Fruit fly (Drosophila melanogaster) whole organism, embryonic: ENCODE data around the gene CG15423.

Source experiments
- ATbp ChIP-seq: fragments of 200-800 bp; sonication (Bioruptor generic); optimal IDR thresholded peaks from 2 replicates; lab custom pipeline; 2017; ENCODE audit warnings: missing biosample characterization, mild to moderate bottlenecking, missing genetic modification characterization, missing genetic modification reagents
- Awh ChIP-seq: fragments of 200-800 bp; sonication (Bioruptor generic); IDR thresholded peaks from 2 replicates; pipeline ENCODE4, ENCODE4 v1.3.6; 2022; ENCODE audit warnings: missing biosample characterization, missing genetic modification characterization
- CG10209 ChIP-seq: fragments of 200-800 bp; sonication (Bioruptor generic); optimal IDR thresholded peaks from 3 replicates; lab custom pipeline; 2017; ENCODE audit warnings: missing biosample characterization, mild to moderate bottlenecking, missing genetic modification characterization, missing genetic modification reagents
- CG10979 ChIP-seq: fragments of 200-800 bp; sonication (Bioruptor generic); optimal IDR thresholded peaks from 2 replicates; lab custom pipeline; 2018; ENCODE audit warnings: missing biosample characterization, mild to moderate bottlenecking, missing genetic modification characterization, moderate library complexity
- CG11504 ChIP-seq: fragments of 200-800 bp; sonication (Bioruptor generic); optimal IDR thresholded peaks from 3 replicates; lab custom pipeline; 2019; ENCODE audit warnings: missing biosample characterization, mild to moderate bottlenecking, missing genetic modification characterization, moderate library complexity
- CG12104 ChIP-seq: fragments of 200-800 bp; sonication (Bioruptor generic); optimal IDR thresholded peaks from 3 replicates; lab custom pipeline; 2016; ENCODE audit warnings: missing biosample characterization, missing genetic modification characterization
- CG14710 ChIP-seq: fragments of 200-800 bp; sonication (Bioruptor generic); optimal IDR thresholded peaks from 3 replicates; lab custom pipeline; 2019; ENCODE audit warnings: missing biosample characterization, mild to moderate bottlenecking, missing genetic modification characterization, moderate library complexity
- CG1603 ChIP-seq: fragments of 200-800 bp; sonication (Bioruptor generic); optimal IDR thresholded peaks from 2 replicates; lab custom pipeline; 2019; ENCODE audit warnings: missing biosample characterization, mild to moderate bottlenecking, missing genetic modification characterization, moderate library complexity
- CG17361 ChIP-seq: fragments of 200-800 bp; sonication (Bioruptor generic); IDR thresholded peaks from 3 replicates; pipeline ENCODE4 v1.3.6; 2022; ENCODE audit warnings: missing biosample characterization, missing genetic modification characterization
- CG2116 ChIP-seq: fragments of 200-800 bp; sonication (Bioruptor generic); optimal IDR thresholded peaks from 3 replicates; lab custom pipeline; 2018; ENCODE audit warnings: missing biosample characterization, mild to moderate bottlenecking, missing genetic modification characterization
- CG2889 ChIP-seq: fragments of 200-800 bp; sonication (Bioruptor generic); IDR thresholded peaks from 3 replicates; pipeline ENCODE4 v1.3.6; 2022; ENCODE audit warnings: missing biosample characterization, missing genetic modification characterization
- CG30403 ChIP-seq: fragments of 200-800 bp; sonication (Bioruptor generic); optimal IDR thresholded peaks from 3 replicates; lab custom pipeline; 2016; ENCODE audit warnings: missing biosample characterization, missing genetic modification characterization
- CG4328 ChIP-seq: fragments of 200-800 bp; sonication (Bioruptor generic); optimal IDR thresholded peaks from 3 replicates; lab custom pipeline; 2017; ENCODE audit warnings: missing biosample characterization, missing genetic modification reagents, missing genetic modification characterization
- D19A ChIP-seq: fragments of 200-800 bp; optimal IDR thresholded peaks from 3 replicates; lab custom pipeline; 2019; ENCODE audit warnings: missing biosample characterization, mild to moderate bottlenecking, missing genetic modification characterization, moderate library complexity
- Hr3 ChIP-seq: fragments of 200-800 bp; sonication (Bioruptor generic); optimal IDR thresholded peaks from 3 replicates; lab custom pipeline; 2016; ENCODE audit warnings: missing biosample characterization, missing genetic modification characterization
- Hsf ChIP-seq: fragments of 200-800 bp; sonication (Bioruptor generic); optimal IDR thresholded peaks from 3 replicates; lab custom pipeline; 2016; ENCODE audit warnings: missing biosample characterization, missing genetic modification characterization
- Lpt ChIP-seq: fragments of >200 bp; optimal IDR thresholded peaks from 2 replicates; lab custom pipeline; 2018; ENCODE audit warnings: missing biosample characterization, missing genetic modification characterization
- Max ChIP-seq: fragments of 200-800 bp; sonication (Bioruptor generic); optimal IDR thresholded peaks from 2 replicates; lab custom pipeline; 2016; ENCODE audit warnings: missing biosample characterization, mild to moderate bottlenecking, missing genetic modification characterization
- Mes4 ChIP-seq: fragments of 200-800 bp; sonication (Bioruptor generic); optimal IDR thresholded peaks from 2 replicates; lab custom pipeline; 2016; ENCODE audit warnings: missing biosample characterization, missing genetic modification characterization
- Myb ChIP-seq: fragments of 200-800 bp; sonication (Bioruptor generic); optimal IDR thresholded peaks from 2 replicates; lab custom pipeline; 2016; ENCODE audit warnings: missing biosample characterization, missing genetic modification characterization
- NC2α ChIP-seq: fragments of 200-800 bp; sonication (Bioruptor generic); optimal IDR thresholded peaks from 2 replicates; lab custom pipeline; 2016; ENCODE audit warnings: missing biosample characterization, missing genetic modification characterization
- Sox102F ChIP-seq: fragments of 200-800 bp; sonication (Bioruptor generic); optimal IDR thresholded peaks from 2 replicates; lab custom pipeline; 2018; ENCODE audit warnings: missing biosample characterization, mild to moderate bottlenecking, missing genetic modification characterization, moderate library complexity
- Taf1 ChIP-seq: fragments of 200-800 bp; sonication (Bioruptor generic); IDR thresholded peaks from 2 replicates; pipeline ENCODE4 v1.3.6; 2022; ENCODE audit warnings: missing biosample characterization, missing genetic modification characterization
- Trl ChIP-seq, 3 experiments: fragments of >200 bp in 2 of 3; fragments of 200-800 bp in 1 of 3; sonication (Bioruptor generic) in 1 of 3; optimal IDR thresholded peaks; 2 replicates in 1 of 3; 3 replicates in 2 of 3; lab custom pipeline; 2016 to 2017; ENCODE audit warnings: missing biosample characterization in 1 of 3, missing genetic modification characterization in 1 of 3
- ara ChIP-seq: fragments of 200-800 bp; sonication (Bioruptor generic); IDR thresholded peaks from 2 replicates; pipeline ENCODE4 v1.3.6; 2022; ENCODE audit warnings: missing biosample characterization, missing genetic modification characterization
- bbx ChIP-seq: fragments of 200-800 bp; sonication (Bioruptor generic); IDR thresholded peaks from 2 replicates; pipeline ENCODE4 v1.3.6; 2022; ENCODE audit warnings: missing biosample characterization, missing genetic modification characterization; ENCODE audit not compliant: partially characterized antibody
- bsh ChIP-seq, 2 experiments: fragments of 200-800 bp; sonication (Bioruptor generic); optimal IDR thresholded peaks; 2 replicates each; lab custom pipeline; 2017 to 2018; ENCODE audit warnings: mild to moderate bottlenecking in 2 of 2, missing biosample characterization in 2 of 2, missing genetic modification characterization in 2 of 2, moderate library complexity in 1 of 2
- caup ChIP-seq: fragments of 200-800 bp; sonication (Bioruptor generic); optimal IDR thresholded peaks from 3 replicates; lab custom pipeline; 2017; ENCODE audit warnings: missing biosample characterization, mild to moderate bottlenecking, missing genetic modification characterization, moderate library complexity; ENCODE audit not compliant: severe bottlenecking
- ci ChIP-seq: fragments of 200-800 bp; sonication (Bioruptor generic); IDR thresholded peaks from 3 replicates; pipeline ENCODE4 v1.3.6; 2022; ENCODE audit warnings: missing biosample characterization, missing genetic modification characterization
- crc ChIP-seq: fragments of 200-800 bp; sonication (Bioruptor generic); optimal IDR thresholded peaks from 2 replicates; lab custom pipeline; 2016; ENCODE audit warnings: missing biosample characterization, missing genetic modification characterization
- dmrt99B ChIP-seq: fragments of 200-800 bp; sonication (Bioruptor generic); optimal IDR thresholded peaks from 2 replicates; lab custom pipeline; 2018; ENCODE audit warnings: missing biosample characterization, mild to moderate bottlenecking, missing genetic modification characterization, moderate library complexity
- ems ChIP-seq: fragments of 200-800 bp; sonication (Bioruptor generic); optimal IDR thresholded peaks from 3 replicates; lab custom pipeline; 2016; ENCODE audit warnings: missing biosample characterization, missing genetic modification characterization
- exex ChIP-seq: fragments of 200-800 bp; sonication (Bioruptor generic); optimal IDR thresholded peaks from 4 replicates; lab custom pipeline; 2018; ENCODE audit warnings: missing biosample characterization, mild to moderate bottlenecking, missing genetic modification characterization, moderate library complexity
- gem ChIP-seq: fragments of 200-800 bp; sonication (Bioruptor generic); optimal IDR thresholded peaks from 2 replicates; lab custom pipeline; 2019; ENCODE audit warnings: missing biosample characterization, mild to moderate bottlenecking, missing genetic modification characterization, moderate library complexity
- grau ChIP-seq: fragments of 200-800 bp; optimal IDR thresholded peaks from 3 replicates; lab custom pipeline; 2019; ENCODE audit warnings: missing biosample characterization, mild to moderate bottlenecking, missing genetic modification characterization, moderate library complexity
- grn ChIP-seq: fragments of 200-800 bp; sonication (Bioruptor generic); optimal IDR thresholded peaks from 3 replicates; lab custom pipeline; 2017; ENCODE audit warnings: missing biosample characterization, missing genetic modification characterization
- gt ChIP-seq: fragments of 200-800 bp; sonication (Bioruptor generic); IDR thresholded peaks from 2 replicates; pipeline ENCODE4 v1.3.6; 2022; ENCODE audit warnings: missing biosample characterization, missing genetic modification characterization
- hkb ChIP-seq, 2 experiments: fragments of 200-800 bp in 1 of 2; fragments of >200 bp in 1 of 2; sonication (Bioruptor generic) in 1 of 2; IDR thresholded peaks in 1 of 2; optimal IDR thresholded peaks in 1 of 2; 2 replicates each; pipeline versions ENCODE4 v1.3.6 to Lab custom; 2017 to 2022; ENCODE audit warnings: missing biosample characterization in 1 of 2, missing genetic modification characterization in 1 of 2
- kni ChIP-seq: fragments of 200-800 bp; sonication (Bioruptor generic); optimal IDR thresholded peaks from 3 replicates; lab custom pipeline; 2017; ENCODE audit warnings: mild to moderate bottlenecking, missing biosample characterization, missing genetic modification reagents, missing genetic modification characterization
- lola ChIP-seq, 3 experiments: fragments of >200 bp in 2 of 3; fragments of 200-800 bp in 1 of 3; sonication (Bioruptor generic) in 1 of 3; optimal IDR thresholded peaks; 2 replicates each; lab custom pipeline; 2017 to 2019; ENCODE audit warnings: missing biosample characterization in 3 of 3, missing genetic modification characterization in 3 of 3, mild to moderate bottlenecking in 1 of 3, moderate library complexity in 1 of 3
- nau ChIP-seq: fragments of 200-800 bp; sonication (Bioruptor generic); optimal IDR thresholded peaks from 3 replicates; lab custom pipeline; 2017; ENCODE audit warnings: missing biosample characterization, mild to moderate bottlenecking, missing genetic modification characterization, missing genetic modification reagents
- nerfin-2 ChIP-seq: fragments of 200-800 bp; sonication (Bioruptor generic); IDR thresholded peaks from 2 replicates; pipeline ENCODE4 v1.3.6; 2022; ENCODE audit warnings: missing biosample characterization, missing genetic modification characterization; ENCODE audit not compliant: partially characterized antibody
- odd ChIP-seq: fragments of 200-800 bp; sonication (Bioruptor generic); optimal IDR thresholded peaks from 2 replicates; lab custom pipeline; 2017; ENCODE audit warnings: missing biosample characterization, mild to moderate bottlenecking, missing genetic modification characterization
- pum ChIP-seq: fragments of 200-800 bp; sonication (Bioruptor generic); optimal IDR thresholded peaks from 2 replicates; lab custom pipeline; 2016; ENCODE audit warnings: missing biosample characterization, missing genetic modification characterization
- row ChIP-seq: fragments of 200-800 bp; sonication (Bioruptor generic); IDR thresholded peaks from 3 replicates; pipeline ENCODE4 v1.3.6; 2022; ENCODE audit warnings: missing biosample characterization, missing genetic modification characterization
- shn ChIP-seq: fragments of 200-800 bp; sonication (Bioruptor generic); optimal IDR thresholded peaks from 3 replicates; lab custom pipeline; 2016; ENCODE audit warnings: missing biosample characterization, missing genetic modification characterization
- unc-4 ChIP-seq: fragments of 200-800 bp; sonication (Bioruptor generic); IDR thresholded peaks from 2 replicates; pipeline ENCODE4 v1.3.6; 2022; ENCODE audit warnings: missing biosample characterization, missing genetic modification characterization; ENCODE audit not compliant: partially characterized antibody
- wor ChIP-seq: fragments of 200-800 bp; sonication (Bioruptor generic); IDR thresholded peaks from 2 replicates; pipeline ENCODE4 v1.3.6; 2022; ENCODE audit warnings: missing biosample characterization, missing genetic modification characterization
- z ChIP-seq: fragments of 200-800 bp; sonication (Bioruptor generic); IDR thresholded peaks from 3 replicates; pipeline ENCODE4 v1.3.6; 2022; ENCODE audit warnings: missing biosample characterization, missing genetic modification characterization

Gene CG15423

dm6 chr2L:4043052-4043451 is 37.2 kb downstream of the CG15423 start:
- TF ChIP-seq CG2116 (GFP tag; lab: Kevin White, UChicago) = no peak
- TF ChIP-seq D19A (tag; lab: Kevin White, UChicago) = no peak
- peak; percentile 14 for TF ChIP-seq CG30403 (GFP tag; lab: Kevin White, UChicago)
- TF ChIP-seq pum = no peak
- TF ChIP-seq nau = no peak
- no peak for TF ChIP-seq CG2889 (GFP tag; lab: Robert Waterston, UW)
- TF ChIP-seq bbx (GFP tag; lab: Robert Waterston, UW) = no peak
- peak; percentile 1 for TF ChIP-seq Hsf (GFP tag; lab: Kevin White, UChicago)
- no peak for TF ChIP-seq ATbp
- TF ChIP-seq kni (GFP tag; lab: Kevin White, UChicago) = no peak
- TF ChIP-seq shn (GFP tag; lab: Kevin White, UChicago) = no peak
- no peak for TF ChIP-seq crc (GFP tag; lab: Kevin White, UChicago)
- peak; percentile 15 for TF ChIP-seq CG14710 (tag; lab: Kevin White, UChicago)
- no peak for TF ChIP-seq wor
- peak in 1 of 2 experiments; percentile 53 for TF ChIP-seq bsh (GFP tag; optimal IDR thresholded peaks at IDR 0.05; lab: Kevin White, UChicago)
- TF ChIP-seq unc-4 (GFP tag; lab: Robert Waterston, UW) = no peak
- no peak for TF ChIP-seq caup
- TF ChIP-seq exex (tag; lab: Kevin White, UChicago) = no peak
- 0 out of 2 replicates have a peak, but pooled peaks have one; percentile 7 for TF ChIP-seq ara
- TF ChIP-seq odd (GFP tag; lab: Kevin White, UChicago) = no peak
- peak; percentile 4 for TF ChIP-seq CG1603 (tag; lab: Kevin White, UChicago)
- TF ChIP-seq z (GFP tag; lab: Robert Waterston, UW) = no peak
- TF ChIP-seq Awh (GFP tag; lab: Robert Waterston, UW) = 0 out of 2 replicates have a peak, but pooled peaks have one; percentile 18
- TF ChIP-seq gt (GFP tag; lab: Robert Waterston, UW) = no peak
- TF ChIP-seq Lpt (GFP tag; lab: Kevin White, UChicago) = no peak
- no peak for TF ChIP-seq Max (GFP tag; lab: Kevin White, UChicago)
- no peak for TF ChIP-seq Mes4 (GFP tag; lab: Kevin White, UChicago)
- no peak for TF ChIP-seq ci (GFP tag; lab: Robert Waterston, UW)
- no peak for TF ChIP-seq Trl (optimal IDR thresholded peaks at IDR 0.05; lab: Kevin White, UChicago)
- no peak for TF ChIP-seq Trl (GFP tag; optimal IDR thresholded peaks at IDR 0.05; lab: Kevin White, UChicago)
- peak; percentile 54 for TF ChIP-seq grau (tag; lab: Kevin White, UChicago)
- no peak for TF ChIP-seq hkb (optimal IDR thresholded peaks at IDR 0.05; lab: Kevin White, UChicago)
- TF ChIP-seq hkb (GFP tag; IDR thresholded peaks at IDR 0.05; lab: Robert Waterston, UW) = no peak
- TF ChIP-seq CG10979 (tag; lab: Kevin White, UChicago) = peak; percentile 34
- TF ChIP-seq Sox102F (GFP tag; lab: Kevin White, UChicago) = peak; percentile 11
- TF ChIP-seq Myb = no peak
- TF ChIP-seq gem (tag; lab: Kevin White, UChicago) = peak; percentile 48
- TF ChIP-seq row (GFP tag; lab: Robert Waterston, UW) = peak; percentile 27; the same call in 1 of the 3 replicates
- TF ChIP-seq Taf1 (GFP tag; lab: Robert Waterston, UW) = no peak
- TF ChIP-seq dmrt99B = peak; percentile 30
- no peak for TF ChIP-seq CG12104
- TF ChIP-seq CG10209 = no peak
- TF ChIP-seq CG17361 (GFP tag; lab: Robert Waterston, UW) = 0 out of 3 replicates have a peak, but pooled peaks have one; percentile 27
- TF ChIP-seq CG4328 = no peak
- TF ChIP-seq nerfin-2 (GFP tag; lab: Robert Waterston, UW) = no peak
- TF ChIP-seq NC2α (GFP tag; lab: Kevin White, UChicago) = no peak
- peak; percentile 4 for TF ChIP-seq Hr3
- TF ChIP-seq grn (GFP tag; lab: Kevin White, UChicago) = no peak
- peak; percentile 20 for TF ChIP-seq ems (GFP tag; lab: Kevin White, UChicago)
- peak in 1 of 3 experiments; percentile 33 for TF ChIP-seq lola (GFP tag; optimal IDR thresholded peaks at IDR 0.05; lab: Kevin White, UChicago)
- TF ChIP-seq CG11504 (tag; lab: Kevin White, UChicago) = peak; percentile 22
